Worm (Caenorhabditis elegans): ENCODE results near the gene ZK809.8.

DNA sequence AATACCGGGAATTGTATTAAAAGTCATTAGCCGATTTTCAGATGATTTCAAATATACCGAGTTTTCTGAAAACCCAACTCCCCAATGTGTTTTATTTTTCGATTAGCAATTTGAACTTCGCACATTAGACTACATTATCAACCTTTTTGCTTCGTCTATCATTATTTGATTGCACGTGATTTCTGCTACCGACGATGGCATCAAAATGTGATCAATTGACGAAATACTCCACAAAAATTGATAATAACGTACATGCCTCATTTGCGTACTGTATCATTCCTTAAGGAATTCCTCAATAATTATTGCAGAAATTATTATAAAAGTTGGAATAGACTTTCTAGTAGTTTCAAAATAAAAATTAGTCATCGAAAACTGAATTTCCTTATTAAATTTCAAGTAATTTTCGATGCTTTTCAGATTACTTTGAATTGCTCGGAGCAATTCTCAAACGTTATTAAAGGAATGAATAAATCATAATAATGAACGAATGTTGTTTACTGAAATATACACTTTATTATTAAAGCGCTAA is 25.0 kb downstream of the ZK809.8 start:
- TF ChIP-seq elt-3 (tag; optimal IDR thresholded peaks at IDR 0.05) (no peak), unc-62 (GFP tag; optimal IDR thresholded peaks at IDR 0.05) (no peak), ama-1 (optimal IDR thresholded peaks at IDR 0.05) (no peak), ZK546.5 (tag; optimal IDR thresholded peaks at IDR 0.05) (no peak), snpc-4 (tag; optimal IDR thresholded peaks at IDR 0.05) (no peak), fkh-10 (GFP tag; optimal IDR thresholded peaks at IDR 0.05) (no peak), unc-39 (tag; optimal IDR thresholded peaks at IDR 0.05) (no peak), eor-1 (tag; optimal IDR thresholded peaks at IDR 0.05) (no peak), skn-1 (tag; optimal IDR thresholded peaks at IDR 0.05) (no peak), zag-1 (tag; optimal IDR thresholded peaks at IDR 0.05) (no peak), ceh-9 (tag; optimal IDR thresholded peaks at IDR 0.05) (no peak)

Data from whole organism, L3 larva.